Fruit fly (Drosophila melanogaster) whole organism, embryonic: ENCODE measurements around the gene CG13917.

Experiments
- ATbp ChIP-seq: fragments of 200-800 bp; sonication (Bioruptor generic); optimal IDR thresholded peaks from 2 replicates; lab custom pipeline; 2017; ENCODE audit warnings: missing biosample characterization, mild to moderate bottlenecking, missing genetic modification characterization, missing genetic modification reagents
- CG10267 ChIP-seq: fragments of 200-800 bp; sonication (Bioruptor generic); optimal IDR thresholded peaks from 2 replicates; lab custom pipeline; 2018; ENCODE audit warnings: missing biosample characterization, mild to moderate bottlenecking, missing genetic modification characterization, moderate library complexity
- CG10321 ChIP-seq: fragments of 200-800 bp; sonication (Bioruptor generic); IDR thresholded peaks from 2 replicates; pipeline ENCODE4 v1.3.6; 2022; ENCODE audit warnings: missing biosample characterization, missing genetic modification characterization
- CG10565 ChIP-seq: fragments of 200-800 bp; sonication (Bioruptor generic); optimal IDR thresholded peaks from 3 replicates; lab custom pipeline; 2016; ENCODE audit warnings: missing biosample characterization, mild to moderate bottlenecking, missing genetic modification characterization
- CG11247 ChIP-seq: fragments of 200-800 bp; sonication (Bioruptor generic); IDR thresholded peaks from 2 replicates; pipeline ENCODE4 v1.3.6; 2022; ENCODE audit warnings: missing biosample characterization, missing genetic modification characterization
- CG12744 ChIP-seq: fragments of 200-800 bp; sonication (Bioruptor generic); optimal IDR thresholded peaks from 2 replicates; lab custom pipeline; 2016; ENCODE audit warnings: missing biosample characterization, missing genetic modification characterization
- CG13624 ChIP-seq: fragments of 200-800 bp; sonication (Bioruptor generic); optimal IDR thresholded peaks from 2 replicates; lab custom pipeline; 2016; ENCODE audit warnings: missing biosample characterization, missing genetic modification characterization
- CG15696 ChIP-seq: fragments of 200-800 bp; sonication (Bioruptor generic); optimal IDR thresholded peaks from 2 replicates; lab custom pipeline; 2019; ENCODE audit warnings: missing biosample characterization, mild to moderate bottlenecking, missing genetic modification characterization, moderate library complexity
- CG1602 ChIP-seq: fragments of 200-800 bp; sonication (Bioruptor generic); optimal IDR thresholded peaks from 3 replicates; lab custom pipeline; 2016; ENCODE audit warnings: missing biosample characterization, missing genetic modification characterization
- CG16813 ChIP-seq: fragments of 200-800 bp; sonication (Bioruptor generic); IDR thresholded peaks from 3 replicates; pipeline ENCODE4 v1.3.6; 2022; ENCODE audit warnings: missing biosample characterization, missing genetic modification characterization; ENCODE audit not compliant: partially characterized antibody
- CG17328 ChIP-seq: fragments of 200-800 bp; sonication (Bioruptor generic); IDR thresholded peaks from 2 replicates; pipeline ENCODE4 v1.3.6; 2022; ENCODE audit warnings: missing biosample characterization, missing genetic modification characterization
- CG17802 ChIP-seq: fragments of 200-800 bp; sonication (Bioruptor generic); optimal IDR thresholded peaks from 2 replicates; lab custom pipeline; 2018; ENCODE audit warnings: missing biosample characterization, mild to moderate bottlenecking, missing genetic modification characterization, moderate library complexity
- CG2199 ChIP-seq: fragments of 200-800 bp; sonication (Bioruptor generic); IDR thresholded peaks from 3 replicates; pipeline ENCODE4 v1.3.6; 2022; ENCODE audit warnings: missing biosample characterization, missing genetic modification characterization
- CG30020 ChIP-seq: fragments of 200-800 bp; optimal IDR thresholded peaks from 2 replicates; lab custom pipeline; 2019; ENCODE audit warnings: missing biosample characterization, mild to moderate bottlenecking, missing genetic modification characterization, moderate library complexity
- CG31388 ChIP-seq: fragments of 200-800 bp; sonication (Bioruptor generic); optimal IDR thresholded peaks from 2 replicates; lab custom pipeline; 2016; ENCODE audit warnings: missing biosample characterization, missing genetic modification characterization
- CG6254 ChIP-seq: fragments of 200-800 bp; sonication (Bioruptor generic); optimal IDR thresholded peaks from 3 replicates; lab custom pipeline; 2017; ENCODE audit warnings: mild to moderate bottlenecking, missing biosample characterization, missing genetic modification reagents, missing genetic modification characterization
- CG7928 ChIP-seq: fragments of 200-800 bp; sonication (Bioruptor generic); optimal IDR thresholded peaks from 2 replicates; lab custom pipeline; 2017; ENCODE audit warnings: missing biosample characterization, mild to moderate bottlenecking, missing genetic modification characterization
- CG8478 ChIP-seq: fragments of >200 bp; optimal IDR thresholded peaks from 2 replicates; lab custom pipeline; 2018
- CG8924 ChIP-seq: fragments of 200-800 bp; optimal IDR thresholded peaks from 3 replicates; lab custom pipeline; 2019; ENCODE audit warnings: missing biosample characterization, mild to moderate bottlenecking, missing genetic modification characterization, moderate library complexity
- CG9215 ChIP-seq: fragments of 200-800 bp; sonication (Bioruptor generic); IDR thresholded peaks from 2 replicates; pipeline ENCODE4 v1.3.6; 2022; ENCODE audit warnings: missing biosample characterization, missing genetic modification characterization
- D ChIP-seq, 2 experiments: fragments of 200-800 bp in 1 of 2; fragments of >200 bp in 1 of 2; sonication (Bioruptor generic) in 1 of 2; optimal IDR thresholded peaks; 2 replicates in 1 of 2; 3 replicates in 1 of 2; lab custom pipeline; 2017; ENCODE audit warnings: mild to moderate bottlenecking in 1 of 2, missing biosample characterization in 1 of 2, missing genetic modification characterization in 1 of 2, missing genetic modification reagents in 1 of 2
- D19B ChIP-seq: fragments of 200-800 bp; sonication (Bioruptor generic); optimal IDR thresholded peaks from 2 replicates; lab custom pipeline; 2017; ENCODE audit warnings: missing biosample characterization, mild to moderate bottlenecking, missing genetic modification characterization
- Dll ChIP-seq: fragments of 200-800 bp; sonication (Bioruptor generic); IDR thresholded peaks from 4 replicates; pipeline ENCODE4 v1.3.6; 2022; ENCODE audit warnings: missing biosample characterization, missing genetic modification characterization; ENCODE audit not compliant: partially characterized antibody
- Gsc ChIP-seq: fragments of 200-800 bp; sonication (Bioruptor generic); IDR thresholded peaks from 2 replicates; pipeline ENCODE4 v1.3.6; 2022; ENCODE audit warnings: missing biosample characterization, missing genetic modification characterization
- Mes4 ChIP-seq: fragments of 200-800 bp; sonication (Bioruptor generic); optimal IDR thresholded peaks from 2 replicates; lab custom pipeline; 2016; ENCODE audit warnings: missing biosample characterization, missing genetic modification characterization
- Myb ChIP-seq: fragments of 200-800 bp; sonication (Bioruptor generic); optimal IDR thresholded peaks from 2 replicates; lab custom pipeline; 2016; ENCODE audit warnings: missing biosample characterization, missing genetic modification characterization
- NK7.1 ChIP-seq: fragments of 200-800 bp; sonication (Bioruptor generic); optimal IDR thresholded peaks from 3 replicates; lab custom pipeline; 2016; ENCODE audit warnings: missing biosample characterization, missing genetic modification characterization
- Neu2 ChIP-seq: fragments of 200-800 bp; sonication (Bioruptor generic); optimal IDR thresholded peaks from 3 replicates; lab custom pipeline; 2016; ENCODE audit warnings: missing biosample characterization, missing genetic modification characterization, borderline replicate concordance
- Scr ChIP-seq: fragments of 200-800 bp; sonication (Bioruptor generic); IDR thresholded peaks from 2 replicates; pipeline ENCODE4 v1.3.6; 2022; ENCODE audit warnings: missing biosample characterization, missing genetic modification characterization; ENCODE audit not compliant: partially characterized antibody
- Sry-β ChIP-seq: fragments of 200-800 bp; sonication (Bioruptor generic); optimal IDR thresholded peaks from 2 replicates; lab custom pipeline; 2018; ENCODE audit warnings: missing biosample characterization, mild to moderate bottlenecking, missing genetic modification characterization, moderate library complexity
- Stat92E ChIP-seq, 3 experiments: fragments of >200 bp in 2 of 3; fragments of 200-800 bp in 1 of 3; sonication (Bioruptor generic) in 1 of 3; optimal IDR thresholded peaks; 2 replicates each; lab custom pipeline; 2017 to 2019; ENCODE audit warnings: missing biosample characterization in 3 of 3, missing genetic modification characterization in 3 of 3, mild to moderate bottlenecking in 1 of 3, moderate library complexity in 1 of 3
- Tbp ChIP-seq: fragments of >200 bp; optimal IDR thresholded peaks from 2 replicates; lab custom pipeline; 2018; ENCODE audit warnings: missing biosample characterization, missing genetic modification characterization
- ab ChIP-seq: fragments of 200-800 bp; sonication (Bioruptor generic); optimal IDR thresholded peaks from 2 replicates; lab custom pipeline; 2016; ENCODE audit warnings: missing biosample characterization, missing genetic modification characterization
- amos ChIP-seq: fragments of 200-800 bp; sonication (Bioruptor generic); IDR thresholded peaks from 2 replicates; pipeline ENCODE4 v1.3.6; 2022; ENCODE audit warnings: missing biosample characterization, missing genetic modification characterization; ENCODE audit not compliant: partially characterized antibody
- crp ChIP-seq, 2 experiments: fragments of 200-800 bp; sonication (Bioruptor generic); optimal IDR thresholded peaks; 2 replicates in 1 of 2; 3 replicates in 1 of 2; lab custom pipeline; 2017; ENCODE audit warnings: missing biosample characterization in 2 of 2, missing genetic modification characterization in 2 of 2, mild to moderate bottlenecking in 1 of 2, moderate library complexity in 1 of 2
- dmrt99B ChIP-seq: fragments of 200-800 bp; sonication (Bioruptor generic); optimal IDR thresholded peaks from 2 replicates; lab custom pipeline; 2018; ENCODE audit warnings: missing biosample characterization, mild to moderate bottlenecking, missing genetic modification characterization, moderate library complexity
- en ChIP-seq: fragments of 200-800 bp; sonication (Bioruptor generic); optimal IDR thresholded peaks from 2 replicates; lab custom pipeline; 2016; ENCODE audit warnings: missing biosample characterization, missing genetic modification characterization
- lov ChIP-seq, 2 experiments: fragments of 200-800 bp in 1 of 2; fragments of >200 bp in 1 of 2; sonication (Bioruptor generic) in 1 of 2; IDR thresholded peaks in 1 of 2; optimal IDR thresholded peaks in 1 of 2; 2 replicates in 1 of 2; 3 replicates in 1 of 2; pipeline versions ENCODE4 v1.3.6 to Lab custom; 2017 to 2022; ENCODE audit warnings: missing biosample characterization in 1 of 2, missing genetic modification characterization in 1 of 2
- nau ChIP-seq: fragments of 200-800 bp; sonication (Bioruptor generic); optimal IDR thresholded peaks from 3 replicates; lab custom pipeline; 2017; ENCODE audit warnings: missing biosample characterization, mild to moderate bottlenecking, missing genetic modification characterization, missing genetic modification reagents
- nerfin-2 ChIP-seq: fragments of 200-800 bp; sonication (Bioruptor generic); IDR thresholded peaks from 2 replicates; pipeline ENCODE4 v1.3.6; 2022; ENCODE audit warnings: missing biosample characterization, missing genetic modification characterization; ENCODE audit not compliant: partially characterized antibody
- pnt ChIP-seq: fragments of 200-800 bp; sonication (Bioruptor generic); optimal IDR thresholded peaks from 3 replicates; lab custom pipeline; 2016; ENCODE audit warnings: missing biosample characterization, missing genetic modification characterization
- pzg ChIP-seq: fragments of 200-800 bp; sonication (Bioruptor generic); optimal IDR thresholded peaks from 3 replicates; lab custom pipeline; 2018; ENCODE audit warnings: missing biosample characterization, mild to moderate bottlenecking, missing genetic modification characterization, moderate library complexity
- sima ChIP-seq: fragments of 200-800 bp; sonication (Bioruptor generic); optimal IDR thresholded peaks from 2 replicates; lab custom pipeline; 2016; ENCODE audit warnings: missing biosample characterization, missing genetic modification characterization
- sob ChIP-seq: fragments of 200-800 bp; sonication (Bioruptor generic); IDR thresholded peaks from 2 replicates; pipeline ENCODE4 v1.3.6; 2022; ENCODE audit warnings: missing biosample characterization, missing genetic modification characterization
- ssp ChIP-seq: fragments of 200-800 bp; sonication (Bioruptor generic); IDR thresholded peaks from 2 replicates; pipeline ENCODE4 v1.3.6; 2022; ENCODE audit warnings: missing biosample characterization, missing genetic modification characterization
- stc ChIP-seq: fragments of 200-800 bp; sonication (Bioruptor generic); IDR thresholded peaks from 2 replicates; pipeline ENCODE4 v1.3.6; 2022; ENCODE audit warnings: missing biosample characterization, missing genetic modification characterization
- tin ChIP-seq: fragments of 200-800 bp; sonication (Bioruptor generic); optimal IDR thresholded peaks from 3 replicates; lab custom pipeline; 2016; ENCODE audit warnings: missing biosample characterization, missing genetic modification characterization
- tx ChIP-seq: fragments of 200-800 bp; sonication (Bioruptor generic); optimal IDR thresholded peaks from 2 replicates; lab custom pipeline; 2016; ENCODE audit warnings: missing biosample characterization, missing genetic modification characterization

CG13917 gene

DNA sequence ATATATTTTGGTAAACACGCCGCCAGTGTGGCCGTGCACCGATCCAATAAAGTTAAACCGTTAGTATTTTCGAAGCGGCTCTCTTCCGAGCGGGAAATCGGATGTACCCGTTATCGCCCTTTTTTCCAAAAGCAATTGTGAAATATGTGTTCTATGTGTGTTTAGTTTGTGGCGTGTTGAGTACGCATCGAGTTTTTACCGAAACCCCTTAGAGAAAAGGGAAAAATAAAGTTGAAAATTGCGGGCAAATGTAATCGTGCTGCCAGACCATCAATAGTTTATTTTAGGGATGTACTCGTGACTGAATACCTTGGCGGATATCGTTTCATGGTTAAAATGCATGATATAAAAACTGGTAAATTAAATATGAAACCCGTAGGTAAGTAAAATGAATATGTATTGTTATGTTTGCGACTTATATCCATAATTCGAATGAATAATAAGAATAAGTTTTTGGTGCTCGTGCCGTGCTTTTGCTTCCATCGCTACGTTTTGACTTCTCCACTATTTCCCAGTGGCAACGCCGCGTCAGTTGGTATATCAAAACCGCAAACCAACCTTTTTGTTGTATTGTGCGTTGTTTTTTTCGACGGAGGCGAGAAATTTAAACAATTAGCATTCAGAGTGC lies 62.8 kb downstream of the CG13917 start, which contains the start of the genes Mettl2 and Bgb (continued):
- TF ChIP-seq lov (optimal IDR thresholded peaks at IDR 0.05; lab: Kevin White, UChicago) (no peak), lov (GFP tag; IDR thresholded peaks at IDR 0.05; lab: Robert Waterston, UW) (0 out of 3 replicates have a peak, but pooled peaks have one; percentile 29), pzg (GFP tag; lab: Kevin White, UChicago) (peak; percentile 67), CG10321 (GFP tag; lab: Robert Waterston, UW) (no peak), Dll (GFP tag; lab: Robert Waterston, UW) (peak; percentile 85), CG10267 (tag; lab: Kevin White, UChicago) (peak; percentile 66), CG16813 (peak; percentile 84), tin (GFP tag; lab: Kevin White, UChicago) (peak; percentile 86), nau (GFP tag; lab: Kevin White, UChicago) (no peak), CG10565 (peak; percentile 1), CG2199 (GFP tag; lab: Robert Waterston, UW) (no peak), CG6254 (GFP tag; lab: Kevin White, UChicago) (peak; percentile 51), tx (GFP tag; lab: Kevin White, UChicago) (peak; percentile 76), CG17802 (tag; lab: Kevin White, UChicago) (peak; percentile 34), ssp (GFP tag; lab: Robert Waterston, UW) (peak; percentile 75), crp (GFP tag; optimal IDR thresholded peaks at IDR 0.05; lab: Kevin White, UChicago) (peak in 1 of 2 experiments; percentile 42), dmrt99B (no peak), Scr (peak; percentile 90), CG30020 (tag; lab: Kevin White, UChicago) (peak; percentile 57), NK7.1 (GFP tag; lab: Kevin White, UChicago) (peak; percentile 48), Stat92E (GFP tag; optimal IDR thresholded peaks at IDR 0.05; lab: Kevin White, UChicago) (no peak), Tbp (GFP tag; lab: Kevin White, UChicago) (no peak), CG15696 (peak; percentile 89), CG31388 (GFP tag; lab: Kevin White, UChicago) (peak; percentile 43), CG13624 (GFP tag; lab: Kevin White, UChicago) (peak; percentile 78), D19B (GFP tag; lab: Kevin White, UChicago) (peak; percentile 63), ab (GFP tag; lab: Kevin White, UChicago) (peak; percentile 49), Myb (GFP tag; lab: Kevin White, UChicago) (peak; percentile 80), amos (GFP tag; lab: Robert Waterston, UW) (peak; percentile 66), Sry-β (GFP tag; lab: Kevin White, UChicago) (peak; percentile 30), sima (peak; percentile 40), ATbp (GFP tag; lab: Kevin White, UChicago) (no peak), Mes4 (GFP tag; lab: Kevin White, UChicago) (peak; percentile 36), CG17328 (GFP tag; lab: Robert Waterston, UW) (peak; percentile 63), Neu2 (GFP tag; lab: Kevin White, UChicago) (peak; percentile 43), CG7928 (peak; percentile 2), en (GFP tag; lab: Kevin White, UChicago) (peak; percentile 53), stc (GFP tag; lab: Robert Waterston, UW) (0 out of 2 replicates have a peak, but pooled peaks have one; percentile 39), nerfin-2 (GFP tag; lab: Robert Waterston, UW) (no peak), CG12744 (GFP tag; lab: Kevin White, UChicago) (no peak), sob (GFP tag; lab: Robert Waterston, UW) (peak; percentile 82), D (optimal IDR thresholded peaks at IDR 0.05; lab: Kevin White, UChicago) (no peak), D (GFP tag; optimal IDR thresholded peaks at IDR 0.05; lab: Kevin White, UChicago) (peak; percentile 46), CG11247 (peak; percentile 68), CG9215 (peak; percentile 90), pnt (peak; percentile 90), CG1602 (GFP tag; lab: Kevin White, UChicago) (peak; percentile 76), Gsc (GFP tag; lab: Robert Waterston, UW) (peak; percentile 64), CG8478 (lab: Kevin White, UChicago) (no peak), CG8924 (tag; lab: Kevin White, UChicago) (peak; percentile 60)
